Worm (Caenorhabditis elegans) whole organism, L4 larva: ENCODE results near the gene clec-203.
A peak's percentile ranks its signal among the peaks of the same experiment; 100 is the strongest.

Experiments
- F26F4.8 ChIP-seq: fragments of 200-800 bp; sonication (Bioruptor generic); conservative IDR thresholded peaks from 2 replicates; pipeline ENCODE4 v1.3.6; 2022; ENCODE audit warnings: missing genetic modification characterization, missing compliant biosample characterization
- F37D6.2 ChIP-seq: sonication (generic microtip); optimal IDR thresholded peaks from 2 replicates; lab custom pipeline; 2016; ENCODE audit warnings: mild to moderate bottlenecking, missing genetic modification characterization, missing compliant biosample characterization
- T20F7.1 ChIP-seq: fragments of 200-800 bp; sonication (Bioruptor generic); optimal IDR thresholded peaks from 2 replicates; lab custom pipeline; 2018; ENCODE audit warnings: mild to moderate bottlenecking, missing genetic modification characterization, missing compliant biosample characterization
- T26A8.4 ChIP-seq: fragments of 200-800 bp; sonication (Bioruptor generic); IDR thresholded peaks from 2 replicates; pipeline ENCODE4 v1.3.6; 2022; ENCODE audit warnings: missing genetic modification characterization, missing compliant biosample characterization
- Y5F2A.4 ChIP-seq: fragments of 200-800 bp; sonication (Bioruptor generic); optimal IDR thresholded peaks from 2 replicates; lab custom pipeline; 2018; ENCODE audit warnings: mild to moderate bottlenecking, missing genetic modification characterization, missing compliant biosample characterization
- ZK546.5 ChIP-seq, 2 experiments: sonication (generic microtip); optimal IDR thresholded peaks; 2 replicates each; lab custom pipeline; 2017; ENCODE audit warnings: missing biosample characterization in 2 of 2, missing genetic modification characterization in 2 of 2
- aly-2 ChIP-seq: sonication (generic microtip); optimal IDR thresholded peaks from 2 replicates; lab custom pipeline; 2018; ENCODE audit warnings: missing biosample characterization, missing genetic modification characterization
- ama-1 ChIP-seq: fragments of 150-350 bp; optimal IDR thresholded peaks from 2 replicates; lab custom pipeline; 2014; ENCODE audit warnings: inconsistent platforms, mixed read lengths
- arid-1 ChIP-seq: fragments of 200-800 bp; sonication (Bioruptor generic); conservative IDR thresholded peaks from 2 replicates; pipeline ENCODE4 v1.3.6; 2022; ENCODE audit warnings: missing genetic modification reagents, missing genetic modification characterization, missing compliant biosample characterization
- attf-4 ChIP-seq: sonication (generic microtip); optimal IDR thresholded peaks from 3 replicates; lab custom pipeline; 2017; ENCODE audit warnings: missing biosample characterization, missing genetic modification characterization
- ceh-32 ChIP-seq: sonication (generic microtip); optimal IDR thresholded peaks from 2 replicates; lab custom pipeline; 2016; ENCODE audit warnings: mild to moderate bottlenecking, missing genetic modification characterization, missing compliant biosample characterization; ENCODE audit not compliant: poor library complexity
- ceh-44 ChIP-seq: fragments of 200-800 bp; sonication (Bioruptor generic); IDR thresholded peaks from 2 replicates; pipeline ENCODE4 v1.3.6; 2022; ENCODE audit warnings: missing genetic modification reagents, missing genetic modification characterization, missing compliant biosample characterization
- ceh-82 ChIP-seq: sonication (generic microtip); optimal IDR thresholded peaks from 2 replicates; lab custom pipeline; 2017; ENCODE audit warnings: missing biosample characterization, missing genetic modification characterization
- daf-12 ChIP-seq: fragments of 150-350 bp; optimal IDR thresholded peaks from 2 replicates; lab custom pipeline; 2014; ENCODE audit warnings: missing biosample characterization, missing genetic modification reagents, missing genetic modification characterization
- dmd-6 ChIP-seq: fragments of 200-800 bp; sonication (Bioruptor generic); IDR thresholded peaks from 2 replicates; pipeline ENCODE4 v1.3.6; 2022; ENCODE audit warnings: missing genetic modification reagents, missing genetic modification characterization, missing compliant biosample characterization
- dmd-9 ChIP-seq: fragments of 200-800 bp; sonication (Bioruptor generic); IDR thresholded peaks from 2 replicates; pipeline ENCODE4 v1.3.6; 2022; ENCODE audit warnings: missing genetic modification reagents, missing genetic modification characterization, missing compliant biosample characterization
- hif-1 ChIP-seq, 2 experiments: sonication (generic microtip); optimal IDR thresholded peaks; 2 replicates each; lab custom pipeline; 2016 to 2017; ENCODE audit warnings: missing compliant biosample characterization in 2 of 2, missing genetic modification characterization in 2 of 2, missing genetic modification reagents in 2 of 2, missing genotype in 2 of 2, mild to moderate bottlenecking in 1 of 2
- hlh-30 ChIP-seq: sonication (generic microtip); optimal IDR thresholded peaks from 2 replicates; lab custom pipeline; 2017; ENCODE audit warnings: antibody characterized with exemption, mild to moderate bottlenecking, missing genetic modification characterization, missing compliant biosample characterization; ENCODE audit not compliant: insufficient read depth
- lim-7 ChIP-seq: fragments of 200-800 bp; sonication (Bioruptor generic); IDR thresholded peaks from 2 replicates; pipeline ENCODE4 v1.3.6; 2022; ENCODE audit warnings: missing genetic modification characterization, missing compliant biosample characterization
- lin-13 ChIP-seq: fragments of 150-350 bp; optimal IDR thresholded peaks from 2 replicates; lab custom pipeline; 2014; ENCODE audit warnings: missing biosample characterization, missing genetic modification reagents, missing genetic modification characterization
- lin-29 ChIP-seq: fragments of 200-800 bp; sonication (Bioruptor generic); IDR thresholded peaks from 2 replicates; pipeline ENCODE4 v1.3.6; 2022; ENCODE audit warnings: missing genetic modification reagents, missing genetic modification characterization, missing compliant biosample characterization
- mxl-2 ChIP-seq: fragments of 200-800 bp; sonication (Bioruptor generic); conservative IDR thresholded peaks from 2 replicates; pipeline ENCODE4 v1.3.6; 2022; ENCODE audit warnings: missing genetic modification reagents, missing genetic modification characterization, missing compliant biosample characterization
- mxl-3 ChIP-seq: fragments of 200-800 bp; sonication (Bioruptor generic); optimal IDR thresholded peaks from 2 replicates; lab custom pipeline; 2018; ENCODE audit warnings: mild to moderate bottlenecking, missing genetic modification characterization, missing compliant biosample characterization
- nhr-28 ChIP-seq: fragments of 150-350 bp; optimal IDR thresholded peaks from 2 replicates; lab custom pipeline; 2014; ENCODE audit warnings: missing biosample characterization, missing genetic modification characterization
- nhr-42 ChIP-seq: fragments of 200-800 bp; sonication (Bioruptor generic); IDR thresholded peaks from 2 replicates; pipeline ENCODE4 v1.3.6; 2022; ENCODE audit warnings: missing genetic modification characterization, missing compliant biosample characterization
- nhr-6 ChIP-seq: fragments of 150-350 bp; optimal IDR thresholded peaks from 2 replicates; lab custom pipeline; 2014; ENCODE audit warnings: missing biosample characterization, missing genetic modification characterization
- php-3 ChIP-seq: fragments of 200-800 bp; sonication (Bioruptor generic); IDR thresholded peaks from 2 replicates; pipeline ENCODE4 v1.3.6; 2022; ENCODE audit warnings: missing genetic modification reagents, missing genetic modification characterization, missing compliant biosample characterization
- skn-1 ChIP-seq: fragments of 150-350 bp; optimal IDR thresholded peaks from 2 replicates; lab custom pipeline; 2014; ENCODE audit warnings: missing biosample characterization, missing genetic modification characterization
- snpc-1.2 ChIP-seq: fragments of 200-800 bp; sonication (Bioruptor generic); IDR thresholded peaks from 2 replicates; pipeline ENCODE4 v1.3.6; 2022; ENCODE audit warnings: missing genetic modification reagents, missing genetic modification characterization, missing compliant biosample characterization
- spr-1 ChIP-seq: sonication (generic microtip); optimal IDR thresholded peaks from 2 replicates; lab custom pipeline; 2016; ENCODE audit warnings: mild to moderate bottlenecking, missing genetic modification characterization, missing compliant biosample characterization
- unc-62 ChIP-seq, 3 experiments: fragments of 150-350 bp in 1 of 3; sonication (generic microtip); optimal IDR thresholded peaks in 2 of 3; peaks in 1 of 3; 1 replicate in 1 of 3; 2 replicates in 2 of 3; lab custom pipeline; 2014 to 2017; ENCODE audit warnings: missing biosample characterization in 3 of 3, missing genetic modification characterization in 3 of 3, missing genetic modification reagents in 3 of 3, missing genotype in 1 of 3
- zip-11 ChIP-seq: fragments of 200-800 bp; sonication (Bioruptor generic); IDR thresholded peaks from 2 replicates; pipeline ENCODE4 v1.3.6; 2022; ENCODE audit warnings: missing genetic modification characterization, missing compliant biosample characterization
- ztf-11 ChIP-seq: fragments of 150-350 bp; optimal IDR thresholded peaks from 2 replicates; lab custom pipeline; 2014; ENCODE audit warnings: missing biosample characterization, missing genetic modification characterization

The clec-203 gene

DNA sequence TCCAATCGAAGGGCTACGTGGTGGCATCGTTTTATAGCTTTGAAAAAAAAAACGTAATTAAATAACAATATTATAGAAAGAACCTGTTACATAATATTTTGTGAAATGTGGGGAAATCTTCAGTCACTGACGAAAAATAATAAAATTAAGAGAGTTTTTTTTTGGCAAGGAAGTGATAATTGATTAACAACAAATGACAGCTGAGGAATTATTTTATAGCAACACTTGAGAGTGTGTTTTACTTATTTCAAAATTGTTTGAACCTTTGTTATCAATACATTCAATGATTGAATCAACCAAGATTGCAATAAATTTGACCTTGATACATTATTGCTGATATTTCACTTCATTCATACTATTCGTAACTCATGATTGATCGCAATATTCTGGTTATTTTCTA, 4.1 kb upstream of the clec-203 start, which contains the start of gene Y50D4B.6:
Gene Y50D4B.6 (plus strand): TSS at position 301 of the 400 bp plus-strand sequence.
- TF ChIP-seq lim-7 (GFP tag; lab: Robert Waterston, UW) (no peak), hlh-30 (tag; lab: Kevin White, UChicago) (no peak), dmd-9 (GFP tag; lab: Robert Waterston, UW) (no peak), mxl-2 (GFP tag; lab: Robert Waterston, UW) (no peak), snpc-1.2 (no peak), ZK546.5 (tag; optimal IDR thresholded peaks at IDR 0.05; lab: Kevin White, UChicago) (no peak), Y5F2A.4 (GFP tag; lab: Kevin White, UChicago) (no peak), F26F4.8 (GFP tag; lab: Robert Waterston, UW) (no peak), ceh-32 (tag; lab: Kevin White, UChicago) (no peak), lin-29 (GFP tag; lab: Robert Waterston, UW) (no peak), T20F7.1 (GFP tag; lab: Kevin White, UChicago) (no peak), daf-12 (tag; lab: Kevin White, UChicago) (no peak), ceh-82 (tag; lab: Kevin White, UChicago) (no peak)

DNA sequence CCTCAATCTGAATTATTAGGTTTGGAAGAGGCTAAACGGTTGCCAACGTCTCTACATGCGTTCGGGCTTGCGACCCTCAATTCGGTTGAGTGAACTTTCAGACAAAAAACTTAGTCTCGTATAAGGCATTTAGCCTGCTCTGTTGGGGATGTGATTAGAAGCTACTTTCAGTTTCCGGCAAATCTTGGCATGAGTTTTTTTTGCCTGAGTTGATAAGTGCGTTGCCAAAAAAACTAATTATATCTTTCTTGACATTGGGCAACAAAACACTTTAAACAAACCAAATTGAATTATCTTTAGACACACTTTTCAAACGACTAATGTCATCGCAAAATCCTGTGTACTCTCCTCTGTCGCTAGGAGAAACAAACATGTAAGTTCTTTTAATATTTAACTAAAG, 4.3 kb downstream of the clec-203 start, which contains the start of gene Y50D4B.4:
Gene Y50D4B.4 (plus strand): TSS at position 301 of the 400 bp plus-strand sequence.
- no peak for TF ChIP-seq ztf-11
- TF ChIP-seq nhr-6, result no peak
- TF ChIP-seq lin-13 (GFP tag; lab: Kevin White, UChicago), result no peak
- TF ChIP-seq aly-2, result no peak
- no peak for TF ChIP-seq attf-4
- TF ChIP-seq arid-1, result no peak
- no peak for TF ChIP-seq nhr-42 (GFP tag; lab: Robert Waterston, UW)
- TF ChIP-seq F37D6.2 (tag; lab: Kevin White, UChicago), result no peak
- TF ChIP-seq spr-1 (tag; lab: Kevin White, UChicago), result no peak
- no peak for TF ChIP-seq ceh-44 (GFP tag; lab: Robert Waterston, UW)
- no peak for TF ChIP-seq php-3 (GFP tag; lab: Robert Waterston, UW)

DNA sequence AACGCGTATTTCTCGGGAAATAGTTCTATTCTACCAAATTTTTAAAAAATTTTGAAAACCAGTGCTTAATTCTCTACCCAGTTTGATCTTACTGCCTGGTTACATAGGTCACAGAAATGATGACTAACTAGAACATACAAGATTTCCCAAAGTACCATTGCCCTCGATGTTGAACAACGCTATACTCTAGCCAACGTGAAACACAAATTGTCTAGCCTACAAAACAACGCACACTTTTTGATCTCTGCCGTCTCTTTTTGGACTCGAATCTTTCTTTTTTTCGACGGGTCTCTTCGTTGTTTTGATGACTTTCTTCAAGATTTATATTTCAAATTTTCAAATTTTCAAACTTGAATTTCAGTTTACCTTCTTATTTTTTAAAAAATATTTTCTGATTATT, 12.2 kb downstream of the clec-203 start, which contains the start of gene Y50D4B.2:
Gene Y50D4B.2 (plus strand): TSS at position 301 of the 400 bp plus-strand sequence.
- TF ChIP-seq dmd-6 (GFP tag; lab: Robert Waterston, UW), result 0 out of 2 replicates have a peak, but pooled peaks have one; percentile 16
- TF ChIP-seq hif-1 (tag; optimal IDR thresholded peaks at IDR 0.05; lab: Kevin White, UChicago), result no peak

DNA sequence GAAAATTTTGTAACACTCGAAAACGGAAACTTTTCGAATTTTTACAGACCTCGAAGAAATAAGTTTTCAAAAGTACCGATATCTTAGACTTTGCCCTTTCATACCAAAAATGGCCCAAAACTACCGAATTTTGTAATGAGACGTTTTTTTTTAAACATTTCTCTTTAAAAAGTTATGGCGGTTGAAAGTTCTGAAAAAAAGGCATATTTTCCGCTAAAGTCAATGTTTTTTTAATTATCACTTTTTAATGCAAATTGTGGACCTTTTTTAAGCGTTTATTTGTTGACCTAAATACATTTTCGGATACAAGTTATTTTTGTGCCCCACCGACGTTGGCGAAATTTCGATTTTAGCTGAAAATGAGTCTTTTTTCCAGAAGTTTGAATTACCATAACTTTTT, 14.5 kb downstream of the clec-203 start:
- peak in 1 of 2 experiments; percentile 97 for TF ChIP-seq unc-62 (GFP tag; optimal IDR thresholded peaks at IDR 0.05 in 1 of 2; lab: Kevin White, UChicago)
- no peak for TF ChIP-seq unc-62 (tag; optimal IDR thresholded peaks at IDR 0.05; lab: Kevin White, UChicago)
- TF ChIP-seq nhr-28 (tag; lab: Kevin White, UChicago), result no peak

DNA sequence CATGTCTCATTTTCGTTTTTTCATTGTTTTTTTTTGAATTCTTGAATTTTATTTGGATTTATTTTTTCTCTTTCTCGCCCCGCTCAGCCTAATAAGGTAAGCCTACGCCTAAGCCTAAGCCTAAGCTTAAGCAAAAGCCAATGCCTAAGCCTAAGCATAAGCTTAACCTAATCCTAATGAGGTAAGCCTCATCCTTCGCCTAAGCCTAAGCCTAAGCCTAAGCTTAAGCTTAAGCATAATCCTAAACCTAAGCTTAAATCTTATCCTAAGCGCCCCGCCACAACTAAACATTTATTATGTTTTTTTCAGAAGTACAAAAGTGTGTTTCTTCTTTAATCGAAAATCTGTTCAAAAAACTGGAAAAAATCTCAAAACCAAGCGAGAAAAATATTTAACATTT, 24.1 kb downstream of the clec-203 start:
- TF ChIP-seq nhr-6, result no peak
- no peak for TF ChIP-seq mxl-3 (GFP tag; lab: Kevin White, UChicago)
- TF ChIP-seq zip-11, result no peak
- TF ChIP-seq skn-1 (tag; lab: Kevin White, UChicago), result no peak
- no peak for TF ChIP-seq ama-1 (lab: Kevin White, UChicago)
- no peak for TF ChIP-seq T26A8.4 (GFP tag; lab: Robert Waterston, UW)
- TF ChIP-seq hlh-30 (tag; lab: Kevin White, UChicago), result no peak
